Fruit fly (Drosophila melanogaster) whole organism, embryonic: ENCODE data around the gene CG4593.

Experiments used
- Antp ChIP-seq: fragments of 200-800 bp; sonication (Bioruptor generic); optimal IDR thresholded peaks from 3 replicates; lab custom pipeline; 2016; ENCODE audit warnings: missing biosample characterization, missing genetic modification characterization
- Atf3 ChIP-seq: fragments of 200-800 bp; sonication (Bioruptor generic); optimal IDR thresholded peaks from 3 replicates; lab custom pipeline; 2016; ENCODE audit warnings: missing biosample characterization, missing genetic modification characterization
- Bdp1 ChIP-seq: fragments of 200-800 bp; sonication (Bioruptor generic); optimal IDR thresholded peaks from 3 replicates; lab custom pipeline; 2016; ENCODE audit warnings: missing biosample characterization, missing genetic modification characterization
- CG10209 ChIP-seq: fragments of 200-800 bp; sonication (Bioruptor generic); optimal IDR thresholded peaks from 3 replicates; lab custom pipeline; 2017; ENCODE audit warnings: missing biosample characterization, mild to moderate bottlenecking, missing genetic modification characterization, missing genetic modification reagents
- CG11093 ChIP-seq: fragments of 200-800 bp; sonication (Bioruptor generic); IDR thresholded peaks from 3 replicates; pipeline ENCODE4 v1.3.6; 2022; ENCODE audit warnings: missing biosample characterization, missing genetic modification characterization
- CG11504 ChIP-seq: fragments of 200-800 bp; sonication (Bioruptor generic); optimal IDR thresholded peaks from 3 replicates; lab custom pipeline; 2019; ENCODE audit warnings: missing biosample characterization, mild to moderate bottlenecking, missing genetic modification characterization, moderate library complexity
- CG12219 ChIP-seq: fragments of 200-800 bp; sonication (Bioruptor generic); optimal IDR thresholded peaks from 3 replicates; lab custom pipeline; 2018; ENCODE audit warnings: missing biosample characterization, mild to moderate bottlenecking, missing genetic modification characterization
- CG1233 ChIP-seq: fragments of 200-800 bp; sonication (Bioruptor generic); optimal IDR thresholded peaks from 4 replicates; lab custom pipeline; 2018; ENCODE audit warnings: missing biosample characterization, mild to moderate bottlenecking, missing genetic modification characterization
- CG14860 ChIP-seq: fragments of 200-800 bp; sonication (Bioruptor generic); IDR thresholded peaks from 3 replicates; pipeline ENCODE4 v1.3.6; 2022; ENCODE audit warnings: missing biosample characterization, missing genetic modification characterization; ENCODE audit not compliant: partially characterized antibody
- CG15696 ChIP-seq: fragments of 200-800 bp; sonication (Bioruptor generic); optimal IDR thresholded peaks from 2 replicates; lab custom pipeline; 2019; ENCODE audit warnings: missing biosample characterization, mild to moderate bottlenecking, missing genetic modification characterization, moderate library complexity
- CG1602 ChIP-seq: fragments of 200-800 bp; sonication (Bioruptor generic); optimal IDR thresholded peaks from 3 replicates; lab custom pipeline; 2016; ENCODE audit warnings: missing biosample characterization, missing genetic modification characterization
- CG1792 ChIP-seq: fragments of 200-800 bp; sonication (Bioruptor generic); optimal IDR thresholded peaks from 2 replicates; lab custom pipeline; 2016; ENCODE audit warnings: missing biosample characterization, missing genetic modification characterization
- CG31365 ChIP-seq: fragments of 200-800 bp; sonication (Bioruptor generic); optimal IDR thresholded peaks from 2 replicates; lab custom pipeline; 2018; ENCODE audit warnings: missing biosample characterization, mild to moderate bottlenecking, missing genetic modification characterization
- CG31441 ChIP-seq: fragments of 200-800 bp; sonication (Bioruptor generic); IDR thresholded peaks from 2 replicates; pipeline ENCODE4 v1.3.6; 2022; ENCODE audit warnings: missing biosample characterization, missing genetic modification characterization
- CG32767 ChIP-seq: fragments of 200-800 bp; sonication (Bioruptor generic); IDR thresholded peaks from 2 replicates; pipeline ENCODE4 v1.3.6; 2022; ENCODE audit warnings: missing biosample characterization, missing genetic modification characterization
- CG34422 ChIP-seq: fragments of 200-800 bp; sonication (Bioruptor generic); IDR thresholded peaks from 3 replicates; pipeline ENCODE4 v1.3.6; 2022; ENCODE audit warnings: missing biosample characterization, missing genetic modification characterization
- CG4360 ChIP-seq: fragments of 200-800 bp; sonication (Bioruptor generic); IDR thresholded peaks from 2 replicates; pipeline ENCODE4 v1.3.6; 2022; ENCODE audit warnings: missing biosample characterization, missing genetic modification characterization
- CG4404 ChIP-seq: fragments of 200-800 bp; sonication (Bioruptor generic); IDR thresholded peaks from 2 replicates; pipeline ENCODE4 v1.3.6; 2022; ENCODE audit warnings: missing biosample characterization, missing genetic modification characterization
- CG6683 ChIP-seq: fragments of 200-800 bp; sonication (Bioruptor generic); optimal IDR thresholded peaks from 2 replicates; lab custom pipeline; 2017; ENCODE audit warnings: missing biosample characterization, mild to moderate bottlenecking, missing genetic modification characterization, missing genetic modification reagents
- CG9727 ChIP-seq: fragments of 200-800 bp; sonication (Bioruptor generic); optimal IDR thresholded peaks from 3 replicates; lab custom pipeline; 2017; ENCODE audit warnings: missing biosample characterization, mild to moderate bottlenecking, missing genetic modification characterization
- Chrac-16 ChIP-seq: fragments of 200-800 bp; sonication (Bioruptor generic); optimal IDR thresholded peaks from 3 replicates; lab custom pipeline; 2016; ENCODE audit warnings: missing biosample characterization, missing genetic modification characterization
- Dad ChIP-seq: fragments of 200-800 bp; sonication (Bioruptor generic); optimal IDR thresholded peaks from 3 replicates; lab custom pipeline; 2016; ENCODE audit warnings: missing biosample characterization, missing genetic modification characterization
- Dfd ChIP-seq, 2 experiments: fragments of >200 bp; optimal IDR thresholded peaks; 2 replicates each; lab custom pipeline; 2017; ENCODE audit warnings: missing biosample characterization in 2 of 2, missing genetic modification characterization in 2 of 2
- HmgD ChIP-seq: fragments of 200-800 bp; sonication (Bioruptor generic); optimal IDR thresholded peaks from 3 replicates; lab custom pipeline; 2016; ENCODE audit warnings: missing biosample characterization, missing genetic modification characterization
- Myb ChIP-seq: fragments of 200-800 bp; sonication (Bioruptor generic); optimal IDR thresholded peaks from 2 replicates; lab custom pipeline; 2016; ENCODE audit warnings: missing biosample characterization, missing genetic modification characterization
- Xrp1 ChIP-seq: fragments of 200-800 bp; sonication (Bioruptor generic); IDR thresholded peaks from 2 replicates; pipeline ENCODE4 v1.3.6; 2022; ENCODE audit warnings: missing biosample characterization, missing genetic modification characterization
- amos ChIP-seq: fragments of 200-800 bp; sonication (Bioruptor generic); IDR thresholded peaks from 2 replicates; pipeline ENCODE4 v1.3.6; 2022; ENCODE audit warnings: missing biosample characterization, missing genetic modification characterization; ENCODE audit not compliant: partially characterized antibody
- ara ChIP-seq: fragments of 200-800 bp; sonication (Bioruptor generic); IDR thresholded peaks from 2 replicates; pipeline ENCODE4 v1.3.6; 2022; ENCODE audit warnings: missing biosample characterization, missing genetic modification characterization
- bsh ChIP-seq, 2 experiments: fragments of 200-800 bp; sonication (Bioruptor generic); optimal IDR thresholded peaks; 2 replicates each; lab custom pipeline; 2017 to 2018; ENCODE audit warnings: mild to moderate bottlenecking in 2 of 2, missing biosample characterization in 2 of 2, missing genetic modification characterization in 2 of 2, moderate library complexity in 1 of 2
- chif ChIP-seq, 2 experiments: fragments of 200-800 bp; sonication (Bioruptor generic); optimal IDR thresholded peaks; 3 replicates each; lab custom pipeline; 2016; ENCODE audit warnings: missing biosample characterization in 2 of 2, missing genetic modification characterization in 2 of 2
- chm ChIP-seq: fragments of 200-800 bp; sonication (Bioruptor generic); IDR thresholded peaks from 2 replicates; pipeline ENCODE4 v1.3.6; 2022; ENCODE audit warnings: missing biosample characterization, missing genetic modification characterization
- chn ChIP-seq: fragments of 200-800 bp; sonication (Bioruptor generic); optimal IDR thresholded peaks from 2 replicates; lab custom pipeline; 2016; ENCODE audit warnings: missing biosample characterization, missing genetic modification characterization
- crc ChIP-seq: fragments of 200-800 bp; sonication (Bioruptor generic); optimal IDR thresholded peaks from 2 replicates; lab custom pipeline; 2016; ENCODE audit warnings: missing biosample characterization, missing genetic modification characterization
- croc ChIP-seq: fragments of 200-800 bp; sonication (Bioruptor generic); conservative IDR thresholded peaks from 3 replicates; pipeline ENCODE4 v1.3.6; 2022; ENCODE audit warnings: missing biosample characterization, missing genetic modification characterization
- dpn ChIP-seq, 2 experiments: fragments of 200-800 bp; sonication (Bioruptor generic); optimal IDR thresholded peaks; 3 replicates each; lab custom pipeline; 2016; ENCODE audit warnings: missing biosample characterization in 2 of 2, missing genetic modification characterization in 2 of 2
- fd64A ChIP-seq: fragments of 200-800 bp; sonication (Bioruptor generic); optimal IDR thresholded peaks from 3 replicates; lab custom pipeline; 2018; ENCODE audit warnings: missing biosample characterization, mild to moderate bottlenecking, missing genetic modification characterization
- ftz-f1 ChIP-seq: fragments of 200-800 bp; sonication (Bioruptor generic); optimal IDR thresholded peaks from 2 replicates; lab custom pipeline; 2016; ENCODE audit warnings: missing biosample characterization, missing genetic modification characterization
- kay ChIP-seq: fragments of 200-800 bp; sonication (Bioruptor generic); optimal IDR thresholded peaks from 2 replicates; lab custom pipeline; 2016; ENCODE audit warnings: missing biosample characterization, missing genetic modification characterization
- lbe ChIP-seq: fragments of 200-800 bp; sonication (Bioruptor generic); optimal IDR thresholded peaks from 2 replicates; lab custom pipeline; 2016; ENCODE audit warnings: missing biosample characterization, mild to moderate bottlenecking, missing genetic modification characterization
- lmd ChIP-seq: fragments of 200-800 bp; sonication (Bioruptor generic); IDR thresholded peaks from 2 replicates; pipeline ENCODE4 v1.3.6; 2022; ENCODE audit warnings: missing biosample characterization, missing genetic modification characterization
- lola ChIP-seq, 3 experiments: fragments of >200 bp in 2 of 3; fragments of 200-800 bp in 1 of 3; sonication (Bioruptor generic) in 1 of 3; optimal IDR thresholded peaks; 2 replicates each; lab custom pipeline; 2017 to 2019; ENCODE audit warnings: missing biosample characterization in 3 of 3, missing genetic modification characterization in 3 of 3, mild to moderate bottlenecking in 1 of 3, moderate library complexity in 1 of 3
- nerfin-2 ChIP-seq: fragments of 200-800 bp; sonication (Bioruptor generic); IDR thresholded peaks from 2 replicates; pipeline ENCODE4 v1.3.6; 2022; ENCODE audit warnings: missing biosample characterization, missing genetic modification characterization; ENCODE audit not compliant: partially characterized antibody
- oc ChIP-seq: fragments of 200-800 bp; sonication (Bioruptor generic); optimal IDR thresholded peaks from 2 replicates; lab custom pipeline; 2018; ENCODE audit warnings: missing biosample characterization, mild to moderate bottlenecking, missing genetic modification characterization, moderate library complexity
- odd ChIP-seq: fragments of 200-800 bp; sonication (Bioruptor generic); optimal IDR thresholded peaks from 2 replicates; lab custom pipeline; 2017; ENCODE audit warnings: missing biosample characterization, mild to moderate bottlenecking, missing genetic modification characterization
- p53 ChIP-seq: fragments of 200-800 bp; sonication (Bioruptor generic); optimal IDR thresholded peaks from 2 replicates; lab custom pipeline; 2016; ENCODE audit warnings: missing biosample characterization, missing genetic modification characterization
- peb ChIP-seq: fragments of 200-800 bp; sonication (Bioruptor generic); IDR thresholded peaks from 2 replicates; pipeline ENCODE4 v1.3.6; 2022; ENCODE audit warnings: missing biosample characterization, missing genetic modification characterization
- pnt ChIP-seq: fragments of 200-800 bp; sonication (Bioruptor generic); optimal IDR thresholded peaks from 3 replicates; lab custom pipeline; 2016; ENCODE audit warnings: missing biosample characterization, missing genetic modification characterization
- slou ChIP-seq: fragments of 200-800 bp; sonication (Bioruptor generic); optimal IDR thresholded peaks from 3 replicates; lab custom pipeline; 2016; ENCODE audit warnings: missing biosample characterization, missing genetic modification characterization
- zfh2 ChIP-seq: fragments of 200-800 bp; sonication (Bioruptor generic); optimal IDR thresholded peaks from 2 replicates; lab custom pipeline; 2016; ENCODE audit warnings: missing biosample characterization, missing genetic modification characterization

CG4593 gene

DNA sequence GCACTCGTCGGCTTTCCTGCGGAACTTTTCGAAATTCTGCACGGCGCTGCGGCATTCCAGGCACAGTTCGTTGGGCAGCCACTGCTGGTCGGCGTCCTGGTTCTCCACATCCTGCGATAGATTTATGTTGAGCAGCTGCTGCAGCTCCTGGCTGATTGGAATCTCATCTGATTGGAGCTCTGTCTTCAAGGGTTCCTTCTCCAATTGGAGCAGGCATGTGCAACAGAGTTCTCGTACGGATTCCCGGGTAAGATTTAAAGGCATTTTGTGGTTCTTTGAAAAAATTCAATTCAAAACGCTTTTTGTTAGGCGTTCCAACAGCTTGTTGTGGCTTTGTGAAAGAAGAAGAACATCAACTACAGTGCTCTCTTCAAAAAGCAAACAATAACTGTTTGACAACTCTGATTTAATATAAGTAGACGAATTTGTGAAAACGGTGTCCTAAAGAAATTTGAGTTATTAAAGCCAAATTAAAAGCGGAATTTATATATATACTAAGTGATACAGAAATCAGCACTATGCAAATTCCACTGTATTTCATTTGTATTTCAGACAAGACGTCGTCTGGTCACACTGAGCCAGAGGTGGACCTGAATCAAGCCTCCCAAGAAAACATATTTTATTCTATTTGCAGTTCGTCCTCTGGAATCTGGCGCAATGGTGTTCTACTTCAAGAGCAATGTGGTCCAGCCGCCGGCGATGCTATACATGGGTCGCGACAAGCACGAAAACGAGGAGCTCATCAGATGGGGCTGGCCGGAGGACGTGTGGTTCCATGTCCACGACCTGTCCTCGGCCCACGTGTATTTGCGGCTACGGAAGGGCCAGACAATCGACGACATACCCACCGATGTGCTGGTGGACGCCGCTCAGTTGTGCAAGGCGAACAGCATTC lies at the start of gene CG4593, which contains the start of gene CG3032:
TSS of gene CG4593 (plus strand) at position 568 of the 895 bp plus-strand sequence.
TSS of gene CG3032 (minus strand) at position 562 of the 895 bp plus-strand sequence.
- peak; percentile 23 for TF ChIP-seq CG1792 (GFP tag; lab: Kevin White, UChicago)
- peak; percentile 75 for TF ChIP-seq oc (tag; lab: Kevin White, UChicago)
- no peak for TF ChIP-seq CG14860
- no peak for TF ChIP-seq nerfin-2 (GFP tag; lab: Robert Waterston, UW)
- peak; percentile 87 for TF ChIP-seq Xrp1 (GFP tag; lab: Robert Waterston, UW)
- peak; percentile 48 to 71 for TF ChIP-seq chif (GFP tag; optimal IDR thresholded peaks at IDR 0.05; lab: Kevin White, UChicago)
- peak; percentile 48 for TF ChIP-seq CG12219 (GFP tag; lab: Kevin White, UChicago)
- TF ChIP-seq lmd (GFP tag; lab: Robert Waterston, UW) = peak; percentile 91
- TF ChIP-seq lbe (GFP tag; lab: Kevin White, UChicago) = peak; percentile 68
- TF ChIP-seq chm (GFP tag; lab: Robert Waterston, UW) = peak; percentile 66; the same call in 1 of the 2 replicates
- no peak for TF ChIP-seq ftz-f1 (GFP tag; lab: Kevin White, UChicago)
- TF ChIP-seq CG34422 (GFP tag; lab: Robert Waterston, UW) = peak; percentile 92
- peak; percentile 87 for TF ChIP-seq CG11093 (GFP tag; lab: Robert Waterston, UW)
- peak; percentile 75 for TF ChIP-seq CG11504 (tag; lab: Kevin White, UChicago)
- TF ChIP-seq CG9727 (GFP tag; lab: Kevin White, UChicago) = peak; percentile 70
- peak; percentile 34 for TF ChIP-seq Atf3 (GFP tag; lab: Kevin White, UChicago)
- TF ChIP-seq HmgD = peak; percentile 25
- peak; percentile 53 for TF ChIP-seq kay (GFP tag; lab: Kevin White, UChicago)
- no peak for TF ChIP-seq fd64A (GFP tag; lab: Kevin White, UChicago)
- peak; percentile 40 for TF ChIP-seq Bdp1 (GFP tag; lab: Kevin White, UChicago)
- TF ChIP-seq Dad = peak; percentile 33
- peak; percentile 76 for TF ChIP-seq CG4404 (GFP tag; lab: Robert Waterston, UW)
- TF ChIP-seq Chrac-16 (GFP tag; lab: Kevin White, UChicago) = peak; percentile 81
- peak; percentile 81 for TF ChIP-seq CG31441 (GFP tag; lab: Robert Waterston, UW)
- TF ChIP-seq CG1233 (GFP tag; lab: Kevin White, UChicago) = peak; percentile 64
- peak; percentile 67 for TF ChIP-seq peb (GFP tag; lab: Robert Waterston, UW)
- TF ChIP-seq zfh2 (GFP tag; lab: Kevin White, UChicago) = peak; percentile 83
- peak; percentile 45 for TF ChIP-seq Myb
- TF ChIP-seq crc (GFP tag; lab: Kevin White, UChicago) = peak; percentile 64
- TF ChIP-seq CG31365 (tag; lab: Kevin White, UChicago) = peak; percentile 29
- TF ChIP-seq CG32767 (GFP tag; lab: Robert Waterston, UW) = peak; percentile 87
- TF ChIP-seq chn (GFP tag; lab: Kevin White, UChicago) = peak; percentile 72
- peak; percentile 74 for TF ChIP-seq CG1602 (GFP tag; lab: Kevin White, UChicago)
- TF ChIP-seq odd (GFP tag; lab: Kevin White, UChicago) = no peak
- peak; percentile 61 for TF ChIP-seq croc (GFP tag; lab: Robert Waterston, UW)
- peak; percentile 13 for TF ChIP-seq CG6683 (GFP tag; lab: Kevin White, UChicago)
- no peak for TF ChIP-seq CG4360 (GFP tag; lab: Robert Waterston, UW)
- TF ChIP-seq amos (GFP tag; lab: Robert Waterston, UW) = no peak
- peak; percentile 47 to 79 for TF ChIP-seq bsh (GFP tag; optimal IDR thresholded peaks at IDR 0.05; lab: Kevin White, UChicago)
- peak; percentile 37 for TF ChIP-seq CG15696 (tag; lab: Kevin White, UChicago)
- TF ChIP-seq pnt (GFP tag; lab: Kevin White, UChicago) = peak; percentile 72
- peak; percentile 71 for TF ChIP-seq slou (GFP tag; lab: Kevin White, UChicago)
- peak; percentile 74 for TF ChIP-seq CG10209 (GFP tag; lab: Kevin White, UChicago)
- TF ChIP-seq Antp = peak; percentile 69
- peak in 1 of 3 experiments; percentile 42 for TF ChIP-seq lola (GFP tag; optimal IDR thresholded peaks at IDR 0.05; lab: Kevin White, UChicago)
- no peak for TF ChIP-seq Dfd (GFP tag; optimal IDR thresholded peaks at IDR 0.05; lab: Kevin White, UChicago)
- peak; percentile 76 to 84 for TF ChIP-seq dpn (GFP tag; optimal IDR thresholded peaks at IDR 0.05; lab: Kevin White, UChicago)
- peak; percentile 73 for TF ChIP-seq ara (GFP tag; lab: Robert Waterston, UW)
- TF ChIP-seq p53 (GFP tag; lab: Kevin White, UChicago) = no peak
